Worm (Caenorhabditis elegans): ENCODE results near the gene cyb-2.1.

DNA sequence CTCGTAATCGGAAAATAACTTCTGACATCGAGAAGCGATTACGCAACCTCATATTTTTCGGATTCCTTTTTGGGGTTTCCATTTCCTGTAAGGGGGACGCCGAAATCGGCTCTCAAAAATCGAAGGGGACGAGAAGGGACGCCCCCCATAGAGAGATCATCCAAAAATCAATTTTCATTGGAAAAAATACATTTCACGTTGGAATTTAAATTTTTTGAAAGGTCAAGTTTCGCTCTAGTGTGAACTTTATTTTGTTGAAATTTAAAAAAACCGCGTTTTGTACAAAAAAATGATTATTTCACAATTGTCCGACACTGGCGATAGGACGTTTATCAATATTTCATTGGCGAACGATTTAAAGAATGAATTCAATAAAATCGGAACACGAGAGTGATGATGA is 33.8 kb upstream of the cyb-2.1 start, which contains the start of gene Y69E1A.3:
- TF ChIP-seq nhr-25 (tag; optimal IDR thresholded peaks at IDR 0.05; ENCODE audit: borderline replicate concordance, insufficient read depth) (no peak), nhr-237 (tag; optimal IDR thresholded peaks at IDR 0.05) (no peak), lsy-2 (tag; optimal IDR thresholded peaks at IDR 0.05) (no peak), unc-62 (GFP tag; optimal IDR thresholded peaks at IDR 0.05 in 1 of 2) (no peak), unc-62 (tag; optimal IDR thresholded peaks at IDR 0.05) (no peak), F10B5.3 (tag; optimal IDR thresholded peaks at IDR 0.05) (no peak), F49E8.2 (tag; optimal IDR thresholded peaks at IDR 0.05; ENCODE audit: borderline replicate concordance) (no peak), zag-1 (tag; optimal IDR thresholded peaks at IDR 0.05) (no peak), unc-39 (tag; optimal IDR thresholded peaks at IDR 0.05) (no peak), ztf-11 (tag; optimal IDR thresholded peaks at IDR 0.05) (no peak)
